Worm (Caenorhabditis elegans) whole organism, L4 larva: Measurements from ENCODE around the gene scav-1.
A peak's percentile ranks its signal among the peaks of the same experiment; 100 is the strongest.

Experiments
- aha-1 ChIP-seq: fragments of 150-350 bp; peaks from one replicate; lab custom pipeline; 2014; ENCODE audit warnings: missing biosample characterization, missing genetic modification characterization
- duxl-1 ChIP-seq: sonication (generic microtip); optimal IDR thresholded peaks from 2 replicates; lab custom pipeline; 2016; ENCODE audit warnings: mild to moderate bottlenecking, missing genetic modification characterization, moderate library complexity, missing compliant biosample characterization; ENCODE audit not compliant: poor library complexity
- hlh-11 ChIP-seq: fragments of 200-800 bp; sonication (Bioruptor generic); optimal IDR thresholded peaks from 2 replicates; lab custom pipeline; 2018; ENCODE audit warnings: mild to moderate bottlenecking, missing genetic modification characterization, missing compliant biosample characterization
- lin-29 ChIP-seq: fragments of 200-800 bp; sonication (Bioruptor generic); IDR thresholded peaks from 2 replicates; pipeline ENCODE4 v1.3.6; 2022; ENCODE audit warnings: missing genetic modification reagents, missing genetic modification characterization, missing compliant biosample characterization
- mdt-29 ChIP-seq: fragments of 200-800 bp; sonication (Bioruptor generic); IDR thresholded peaks from 2 replicates; pipeline ENCODE4 v1.3.6; 2022; ENCODE audit warnings: missing genetic modification reagents, missing genetic modification characterization, missing compliant biosample characterization
- nhr-237 ChIP-seq: sonication (generic microtip); optimal IDR thresholded peaks from 2 replicates; lab custom pipeline; 2017; ENCODE audit warnings: missing biosample characterization, missing genetic modification characterization
- nhr-28 ChIP-seq: fragments of 150-350 bp; optimal IDR thresholded peaks from 2 replicates; lab custom pipeline; 2014; ENCODE audit warnings: missing biosample characterization, missing genetic modification characterization
- unc-62 ChIP-seq, 3 experiments: fragments of 150-350 bp in 1 of 3; sonication (generic microtip); optimal IDR thresholded peaks in 2 of 3; peaks in 1 of 3; 1 replicate in 1 of 3; 2 replicates in 2 of 3; lab custom pipeline; 2014 to 2017; ENCODE audit warnings: missing biosample characterization in 3 of 3, missing genetic modification characterization in 3 of 3, missing genetic modification reagents in 3 of 3, missing genotype in 1 of 3
- zip-11 ChIP-seq: fragments of 200-800 bp; sonication (Bioruptor generic); IDR thresholded peaks from 2 replicates; pipeline ENCODE4 v1.3.6; 2022; ENCODE audit warnings: missing genetic modification characterization, missing compliant biosample characterization

scav-1 gene

DNA sequence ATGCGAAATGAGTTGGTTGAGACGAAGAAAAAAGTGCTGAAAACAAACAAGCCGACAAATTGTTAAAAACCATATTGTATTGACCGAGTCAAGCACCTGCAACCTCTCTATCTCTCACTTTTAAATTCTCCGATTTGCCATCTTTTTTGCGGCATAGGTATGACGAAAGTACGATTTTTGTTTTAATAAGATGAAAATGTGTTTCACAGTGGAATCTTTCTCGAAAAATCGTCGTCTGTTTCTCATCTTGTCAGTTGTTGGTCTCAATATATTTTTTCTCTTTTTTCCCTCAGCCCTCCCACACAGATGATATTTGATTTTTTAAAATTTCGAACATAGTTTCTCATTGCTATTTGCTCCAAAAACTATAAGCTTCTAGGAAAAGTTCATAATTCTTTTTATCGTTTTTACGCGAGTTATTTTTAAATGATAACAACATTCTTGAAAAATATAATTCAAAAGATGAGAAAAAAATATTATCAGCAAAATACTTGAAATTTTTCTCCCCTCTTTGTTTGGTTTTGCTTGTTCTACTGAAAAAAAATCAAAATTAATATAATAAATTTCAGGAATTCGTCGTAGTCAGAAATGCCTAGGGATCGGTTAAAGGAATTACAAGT is 51.7 kb downstream of the scav-1 start, which contains the start of gene syx-3:
Gene syx-3 (plus strand): TSS at position 570 of the 620 bp plus-strand sequence.
- TF ChIP-seq hlh-11 (tag; lab: Kevin White, UChicago) (peak; percentile 13), nhr-28 (tag; lab: Kevin White, UChicago) (peak; percentile 7), unc-62 (GFP tag; optimal IDR thresholded peaks at IDR 0.05 in 1 of 2; lab: Kevin White, UChicago) (peak in 1 of 2 experiments; percentile 5), unc-62 (tag; optimal IDR thresholded peaks at IDR 0.05; lab: Kevin White, UChicago) (no peak), zip-11 (GFP tag; lab: Robert Waterston, UW) (no peak), nhr-237 (no peak), duxl-1 (tag; lab: Kevin White, UChicago) (peak; percentile 47), mdt-29 (GFP tag; lab: Robert Waterston, UW) (no peak), aha-1 (peak; percentile 94)

DNA sequence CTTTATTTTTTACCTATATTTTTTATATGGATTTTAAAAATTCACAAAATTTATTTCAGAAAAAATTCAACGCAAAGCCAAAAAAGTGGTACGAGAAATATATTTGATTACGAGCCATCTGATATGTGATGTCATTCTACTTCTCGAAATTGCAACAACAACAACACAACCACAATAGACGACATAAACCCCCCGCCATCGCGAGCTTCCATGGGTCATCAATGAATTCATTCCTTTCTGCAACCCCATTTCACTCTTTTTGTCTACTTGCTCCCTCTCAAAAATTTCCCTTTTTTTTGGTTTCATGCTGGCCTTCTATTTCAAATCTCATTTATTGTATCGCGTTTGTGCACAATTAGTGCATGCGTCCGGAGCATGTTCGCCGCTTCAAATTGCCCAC is 52.5 kb downstream of the scav-1 start:
- TF ChIP-seq mdt-29 (GFP tag; lab: Robert Waterston, UW) (no peak), aha-1 (peak; percentile 93), lin-29 (no peak)
